Worm (Caenorhabditis elegans) whole organism, dauer: Measurements from ENCODE around the gene M01B2.13.
"Not testable (repeated sequence)": the region's sequence is repeated elsewhere in the genome, so short reads cannot be mapped to it uniquely, and the experiment has no call there.

Experiments
- unc-62 ChIP-seq: sonication (generic microtip); optimal IDR thresholded peaks from 2 replicates; lab custom pipeline; 2017; ENCODE audit warnings: missing biosample characterization, missing genetic modification reagents, missing genetic modification characterization

M01B2.13 gene

DNA sequence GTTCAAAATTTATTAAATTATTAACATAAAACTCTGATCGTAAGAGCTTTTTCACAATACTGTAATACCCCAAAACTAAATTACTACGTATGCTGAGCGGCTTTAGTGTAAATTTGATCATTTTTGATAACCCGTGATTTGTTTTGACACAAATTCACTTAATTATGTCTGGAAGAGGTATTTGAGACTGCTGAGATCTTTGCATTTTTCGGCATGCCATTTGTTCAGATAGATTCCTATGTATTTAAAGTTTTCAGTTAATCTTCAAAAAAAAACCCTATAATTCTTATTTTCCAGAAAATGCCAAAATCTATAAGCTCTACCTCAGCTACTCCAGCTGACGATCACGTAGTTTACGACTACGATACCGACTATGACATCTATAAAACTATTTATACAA is 35.5 kb downstream of the M01B2.13 start, which contains the start of gene srw-15:
Gene srw-15 (plus strand): TSS at position 301 of the 400 bp plus-strand sequence.
- no peak for TF ChIP-seq unc-62

DNA sequence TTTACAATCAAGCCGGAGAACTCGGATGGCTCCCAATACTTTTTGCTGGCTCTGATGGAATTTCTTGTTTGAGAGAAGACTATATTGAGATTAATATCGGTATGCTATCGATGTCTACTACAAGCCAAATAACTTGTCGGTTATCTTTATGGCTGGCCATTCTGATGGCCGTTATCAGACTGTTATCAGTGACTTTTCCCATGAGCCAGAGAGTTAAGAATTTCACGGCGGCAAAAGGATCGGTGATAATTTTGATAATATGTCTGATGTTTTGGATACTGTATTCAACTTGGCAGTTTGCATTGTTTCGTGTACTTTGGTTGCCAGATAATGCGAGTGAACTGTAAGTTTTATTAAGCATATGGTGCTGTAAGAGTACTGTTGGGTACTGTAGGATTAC is 39.5 kb downstream of the M01B2.13 start:
- no peak for TF ChIP-seq unc-62

DNA sequence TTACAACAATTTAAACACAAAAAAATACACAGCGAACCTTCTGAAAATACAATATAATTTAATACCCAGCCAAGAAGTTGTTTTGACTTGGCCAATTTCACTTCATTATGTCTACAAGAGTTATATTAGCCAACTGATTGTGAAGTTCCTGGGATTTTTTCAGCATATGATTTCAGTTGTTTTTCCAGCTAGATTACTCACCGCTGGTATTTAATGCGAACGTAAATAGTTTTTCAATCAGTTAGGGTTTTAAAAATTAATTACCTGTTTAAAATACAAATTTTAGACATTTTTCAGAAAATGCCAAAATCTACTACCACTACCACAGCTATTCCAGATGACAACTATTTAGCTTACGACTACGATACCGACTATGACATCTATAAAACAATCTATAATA is 40.1 kb downstream of the M01B2.13 start, which contains the start of gene srw-14:
Gene srw-14 (plus strand): TSS at position 301 of the 400 bp plus-strand sequence.
- TF ChIP-seq unc-62 = no peak

DNA sequence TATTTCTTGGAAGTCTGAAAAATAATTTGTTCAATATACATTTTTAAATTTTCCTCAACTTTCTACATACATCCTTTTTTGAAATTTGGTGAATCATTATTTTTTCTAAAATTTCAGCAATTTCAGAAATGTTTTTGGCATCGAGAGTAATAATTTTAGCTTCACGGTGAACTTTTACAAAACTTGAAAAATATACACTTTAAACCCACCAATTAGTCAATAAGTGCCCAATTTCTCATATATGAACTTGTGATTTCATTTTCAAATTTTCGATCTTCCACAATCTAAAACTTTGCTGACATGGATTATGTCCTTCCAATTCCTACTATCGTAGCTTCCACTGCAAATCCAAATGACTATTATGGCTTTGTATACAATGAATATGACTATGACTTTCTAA is 42.0 kb downstream of the M01B2.13 start, which contains the start of gene srw-24:
Gene srw-24 (plus strand): TSS at position 301 of the 400 bp plus-strand sequence.
- no peak for TF ChIP-seq unc-62

DNA sequence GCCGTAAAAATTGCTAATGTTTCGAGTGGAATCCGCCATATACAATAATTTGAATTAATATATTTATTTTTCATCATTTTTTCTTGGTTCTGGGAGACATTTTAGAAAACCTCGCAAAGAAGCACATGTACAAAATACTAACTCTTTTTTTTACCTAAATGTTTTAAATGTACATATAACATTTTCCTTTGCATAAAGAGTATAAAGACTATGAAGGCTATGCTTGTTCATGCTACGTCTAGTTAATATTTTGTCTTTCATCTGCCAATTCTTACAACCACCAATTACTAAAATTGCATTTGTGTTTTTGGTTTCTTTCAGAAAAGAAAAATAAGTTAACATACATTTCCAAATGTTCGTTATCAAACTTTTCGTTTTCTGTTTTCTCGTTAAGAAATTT is 44.4 kb downstream of the M01B2.13 start, which contains the start of gene irld-25:
Gene irld-25 (plus strand): TSS at position 301 of the 400 bp plus-strand sequence.
- no peak for TF ChIP-seq unc-62

DNA sequence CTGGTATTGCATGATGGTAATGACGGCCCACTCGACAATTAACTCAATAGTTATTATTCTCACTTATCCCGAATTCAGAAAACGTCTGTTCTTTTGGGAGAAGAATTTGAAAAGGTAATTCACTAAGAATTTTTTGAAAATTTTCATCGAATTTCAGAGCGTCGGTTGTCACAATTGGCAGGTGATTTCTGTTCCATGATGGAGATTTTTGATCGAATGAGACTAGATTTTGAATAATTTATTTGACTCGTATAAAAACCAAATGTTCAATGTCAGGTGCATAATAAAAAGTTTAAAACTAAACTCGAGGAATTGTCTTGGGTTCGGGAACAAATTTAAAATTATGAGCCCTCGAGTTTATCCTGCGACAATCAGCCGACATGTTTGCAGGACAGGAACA is 49.0 kb downstream of the M01B2.13 start, which contains the start of gene sri-25:
Gene sri-25 (plus strand): TSS at position 301 of the 400 bp plus-strand sequence.
- no peak for TF ChIP-seq unc-62

DNA sequence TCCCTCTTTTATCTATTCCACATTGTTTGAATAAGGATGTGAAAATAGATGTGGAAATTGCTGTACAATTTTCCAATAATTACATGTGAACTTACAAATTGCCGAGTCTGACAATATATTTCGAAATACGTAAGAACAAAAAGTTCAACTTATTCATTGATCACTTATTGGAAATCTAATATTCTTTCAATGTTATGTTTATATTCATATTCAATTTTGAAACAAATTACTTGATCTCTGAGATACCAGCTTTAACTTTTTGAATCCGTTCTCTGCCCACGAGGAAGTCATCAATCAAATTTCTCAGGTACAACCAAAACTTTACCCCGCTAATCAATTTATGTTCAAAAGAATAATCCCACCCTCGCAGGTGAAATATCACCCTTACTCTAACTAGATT is 50.5 kb downstream of the M01B2.13 start, which contains the start of gene sri-26:
Gene sri-26 (plus strand): TSS at position 301 of the 400 bp plus-strand sequence.
- not testable (repeated sequence) for TF ChIP-seq unc-62
